Fruit fly (Drosophila melanogaster): ENCODE results near the gene CG42717.

Gene CG42717

dm6 chr3L:16015765-16016760, 16.9 kb downstream of the CG42717 start (continued):
- TF ChIP-seq CG12391 (tag; optimal IDR thresholded peaks at IDR 0.05) = peak; percentile 42
- TF ChIP-seq nmo (GFP tag; optimal IDR thresholded peaks at IDR 0.05) = peak; percentile 56
- TF ChIP-seq CG16815 (GFP tag; optimal IDR thresholded peaks at IDR 0.05) = no peak
- no peak for TF ChIP-seq CG13424 (tag; optimal IDR thresholded peaks at IDR 0.05)
- no peak for TF ChIP-seq CG9817 (tag; optimal IDR thresholded peaks at IDR 0.05)
- TF ChIP-seq Spps (tag; optimal IDR thresholded peaks at IDR 0.05) = peak; percentile 35
- TF ChIP-seq bsh (GFP tag; optimal IDR thresholded peaks at IDR 0.05) = peak in 1 of 2 experiments; percentile 32
- TF ChIP-seq Dll (GFP tag; IDR thresholded peaks at IDR 0.05; ENCODE audit: partially characterized antibody) = no peak
- no peak for TF ChIP-seq aop (GFP tag; IDR thresholded peaks at IDR 0.05)
- TF ChIP-seq sim (GFP tag; IDR thresholded peaks at IDR 0.05) = no peak
- TF ChIP-seq CG3838 (GFP tag; optimal IDR thresholded peaks at IDR 0.05) = no peak
- no peak for TF ChIP-seq CG7372 (GFP tag; IDR thresholded peaks at IDR 0.05)
- peak; percentile 75 for TF ChIP-seq zf30C (GFP tag; optimal IDR thresholded peaks at IDR 0.05)
- peak; percentile 47 for TF ChIP-seq Elba2 (GFP tag; optimal IDR thresholded peaks at IDR 0.05)
- no peak for TF ChIP-seq hth (optimal IDR thresholded peaks at IDR 0.05)
- peak; percentile 48 for TF ChIP-seq Blimp-1 (GFP tag; optimal IDR thresholded peaks at IDR 0.05)
- TF ChIP-seq fd96Cb (tag; optimal IDR thresholded peaks at IDR 0.05) = peak; percentile 36
- peak; percentile 13 for TF ChIP-seq grau (tag; optimal IDR thresholded peaks at IDR 0.05)
- peak; percentile 19 for TF ChIP-seq CG2678 (tag; optimal IDR thresholded peaks at IDR 0.05)
- no peak for TF ChIP-seq Bgb (GFP tag; IDR thresholded peaks at IDR 0.05; ENCODE audit: partially characterized antibody)
- TF ChIP-seq ERR (GFP tag; optimal IDR thresholded peaks at IDR 0.05) = no peak
- TF ChIP-seq gfzf (GFP tag; optimal IDR thresholded peaks at IDR 0.05) = no peak
- TF ChIP-seq wdn (GFP tag; IDR thresholded peaks at IDR 0.05) = no peak
- no peak for TF ChIP-seq vfl (GFP tag; optimal IDR thresholded peaks at IDR 0.05)
- no peak for TF ChIP-seq NC2β (GFP tag; optimal IDR thresholded peaks at IDR 0.05)
- no peak for TF ChIP-seq CG12744 (GFP tag; optimal IDR thresholded peaks at IDR 0.05)
- TF ChIP-seq HLH3B (GFP tag; IDR thresholded peaks at IDR 0.05) = no peak
- peak; percentile 8 for TF ChIP-seq CG15601 (tag; optimal IDR thresholded peaks at IDR 0.05)
- TF ChIP-seq CG10267 (tag; optimal IDR thresholded peaks at IDR 0.05) = peak; percentile 67
- peak; percentile 75 for TF ChIP-seq dmrt11E (tag; optimal IDR thresholded peaks at IDR 0.05)
- TF ChIP-seq Hand (GFP tag; optimal IDR thresholded peaks at IDR 0.05) = no peak
- TF ChIP-seq CG3281 (GFP tag; optimal IDR thresholded peaks at IDR 0.05) = no peak
- TF ChIP-seq klu (GFP tag; IDR thresholded peaks at IDR 0.05) = no peak
- no peak for TF ChIP-seq bcd (GFP tag; optimal IDR thresholded peaks at IDR 0.05)
- no peak for TF ChIP-seq bigmax (GFP tag; optimal IDR thresholded peaks at IDR 0.05)
- TF ChIP-seq croc (GFP tag; conservative IDR thresholded peaks at IDR 0.05) = no peak
- peak; percentile 34 for TF ChIP-seq gsb-n (tag; optimal IDR thresholded peaks at IDR 0.05)
- TF ChIP-seq lmd (GFP tag; IDR thresholded peaks at IDR 0.05) = no peak

dm6 chr3L:16014515-16014914, 18.5 kb downstream of the CG42717 start:
- TF ChIP-seq cwo (GFP tag; optimal IDR thresholded peaks at IDR 0.05) (peak; percentile 27), CG16779 (GFP tag; IDR thresholded peaks at IDR 0.05) (no peak), CG14710 (tag; optimal IDR thresholded peaks at IDR 0.05) (no peak), gro (GFP tag; optimal IDR thresholded peaks at IDR 0.05) (peak; percentile 68), sd (tag; optimal IDR thresholded peaks at IDR 0.05) (peak; percentile 65), chinmo (GFP tag; IDR thresholded peaks at IDR 0.05; ENCODE audit: partially characterized antibody) (0 out of 4 replicates have a peak, but pooled peaks have one; percentile 31), seq (GFP tag; IDR thresholded peaks at IDR 0.05) (no peak), chn (GFP tag; optimal IDR thresholded peaks at IDR 0.05) (no peak), CG12155 (GFP tag; optimal IDR thresholded peaks at IDR 0.05) (no peak), CG13894 (tag; optimal IDR thresholded peaks at IDR 0.05) (peak; percentile 75), CG4730 (GFP tag; IDR thresholded peaks at IDR 0.05) (no peak), vvl (GFP tag; IDR thresholded peaks at IDR 0.05) (peak; percentile 43; the same call in 1 of the 2 replicates), pros (GFP tag; optimal IDR thresholded peaks at IDR 0.05) (peak; percentile 53)

Measured in whole organism, embryonic.